Fruit fly (Drosophila melanogaster): Measurements from ENCODE around the gene CG5274.

CG5274 gene

dm6 chr3L:20432297-20432696 lies 4.8 kb upstream of the CG5274 start, which contains the start of the genes Las and Psn (continued):
- TF ChIP-seq CG3995 (GFP tag; optimal IDR thresholded peaks at IDR 0.05) (no peak), BtbVII (GFP tag; optimal IDR thresholded peaks at IDR 0.05) (no peak), CG7839 (tag; optimal IDR thresholded peaks at IDR 0.05) (no peak), gce (GFP tag; IDR thresholded peaks at IDR 0.05) (no peak), CG30020 (tag; optimal IDR thresholded peaks at IDR 0.05) (peak; percentile 58), fd102C (GFP tag; optimal IDR thresholded peaks at IDR 0.05) (no peak), CG18011 (GFP tag; optimal IDR thresholded peaks at IDR 0.05) (no peak), NFAT (GFP tag; IDR thresholded peaks at IDR 0.05) (no peak), CG8359 (GFP tag; optimal IDR thresholded peaks at IDR 0.05; ENCODE audit: borderline replicate concordance) (no peak), dimm (GFP tag; IDR thresholded peaks at IDR 0.05) (no peak), NfI (GFP tag; optimal IDR thresholded peaks at IDR 0.05) (no peak), BEAF-32 (GFP tag; optimal IDR thresholded peaks at IDR 0.05) (peak; percentile 76), grau (tag; optimal IDR thresholded peaks at IDR 0.05) (no peak), CG9727 (GFP tag; optimal IDR thresholded peaks at IDR 0.05) (no peak), CG10274 (GFP tag; optimal IDR thresholded peaks at IDR 0.05) (no peak), CG1647 (GFP tag; optimal IDR thresholded peaks at IDR 0.05) (no peak), inv (GFP tag; IDR thresholded peaks at IDR 0.05; ENCODE audit: partially characterized antibody) (peak; percentile 45; the same call in 1 of the 2 replicates), kay (GFP tag; optimal IDR thresholded peaks at IDR 0.05) (peak; percentile 29), jigr1 (GFP tag; IDR thresholded peaks at IDR 0.05) (no peak), gt (GFP tag; IDR thresholded peaks at IDR 0.05) (no peak), CG8388 (GFP tag; optimal IDR thresholded peaks at IDR 0.05) (no peak), Elba2 (GFP tag; optimal IDR thresholded peaks at IDR 0.05) (no peak), Doc2 (GFP tag; IDR thresholded peaks at IDR 0.05) (no peak), CG12104 (GFP tag; optimal IDR thresholded peaks at IDR 0.05) (no peak), CG30431 (GFP tag; optimal IDR thresholded peaks at IDR 0.05) (no peak), chif (GFP tag; optimal IDR thresholded peaks at IDR 0.05) (no peak), Lhr (GFP tag; optimal IDR thresholded peaks at IDR 0.05) (peak; percentile 9), CG11695 (GFP tag; IDR thresholded peaks at IDR 0.05) (no peak), br (optimal IDR thresholded peaks at IDR 0.05) (no peak), gsb-n (tag; optimal IDR thresholded peaks at IDR 0.05) (no peak), CG3847 (GFP tag; IDR thresholded peaks at IDR 0.05) (no peak), CG4730 (GFP tag; IDR thresholded peaks at IDR 0.05) (no peak), stwl (tag; optimal IDR thresholded peaks at IDR 0.05) (peak; percentile 66), ap (GFP tag; IDR thresholded peaks at IDR 0.05) (no peak), CTCF (GFP tag; optimal IDR thresholded peaks at IDR 0.05) (no peak), HHEX (GFP tag; optimal IDR thresholded peaks at IDR 0.05) (no peak), hb (GFP tag; IDR thresholded peaks at IDR 0.05; ENCODE audit: partially characterized antibody) (no peak), CG14014 (GFP tag; IDR thresholded peaks at IDR 0.05) (no peak), CG2199 (GFP tag; IDR thresholded peaks at IDR 0.05) (no peak), tup (GFP tag; optimal IDR thresholded peaks at IDR 0.05) (no peak), otp (GFP tag; IDR thresholded peaks at IDR 0.05) (no peak), rib (GFP tag; IDR thresholded peaks at IDR 0.05) (no peak), CG6272 (GFP tag; IDR thresholded peaks at IDR 0.05) (no peak), lola (GFP tag; optimal IDR thresholded peaks at IDR 0.05) (no peak), CG6175 (GFP tag; IDR thresholded peaks at IDR 0.05) (no peak), CG13894 (tag; optimal IDR thresholded peaks at IDR 0.05) (no peak), HLH54F (GFP tag; optimal IDR thresholded peaks at IDR 0.05) (no peak), toy (GFP tag; IDR thresholded peaks at IDR 0.05) (no peak), pita (GFP tag; optimal IDR thresholded peaks at IDR 0.05) (no peak), CG3065 (GFP tag; optimal IDR thresholded peaks at IDR 0.05) (no peak), gcm2 (GFP tag; optimal IDR thresholded peaks at IDR 0.05) (no peak), CG10654 (GFP tag; optimal IDR thresholded peaks at IDR 0.05) (no peak), Aef1 (GFP tag; IDR thresholded peaks at IDR 0.05) (no peak)

All from whole organism, embryonic.